Worm (Caenorhabditis elegans) whole organism, dauer: ENCODE data around the gene lst-2.

ENCODE experiments used
- unc-62 ChIP-seq: sonication (generic microtip); optimal IDR thresholded peaks from 2 replicates; lab custom pipeline; 2017; ENCODE audit warnings: missing biosample characterization, missing genetic modification reagents, missing genetic modification characterization

lst-2 gene

DNA sequence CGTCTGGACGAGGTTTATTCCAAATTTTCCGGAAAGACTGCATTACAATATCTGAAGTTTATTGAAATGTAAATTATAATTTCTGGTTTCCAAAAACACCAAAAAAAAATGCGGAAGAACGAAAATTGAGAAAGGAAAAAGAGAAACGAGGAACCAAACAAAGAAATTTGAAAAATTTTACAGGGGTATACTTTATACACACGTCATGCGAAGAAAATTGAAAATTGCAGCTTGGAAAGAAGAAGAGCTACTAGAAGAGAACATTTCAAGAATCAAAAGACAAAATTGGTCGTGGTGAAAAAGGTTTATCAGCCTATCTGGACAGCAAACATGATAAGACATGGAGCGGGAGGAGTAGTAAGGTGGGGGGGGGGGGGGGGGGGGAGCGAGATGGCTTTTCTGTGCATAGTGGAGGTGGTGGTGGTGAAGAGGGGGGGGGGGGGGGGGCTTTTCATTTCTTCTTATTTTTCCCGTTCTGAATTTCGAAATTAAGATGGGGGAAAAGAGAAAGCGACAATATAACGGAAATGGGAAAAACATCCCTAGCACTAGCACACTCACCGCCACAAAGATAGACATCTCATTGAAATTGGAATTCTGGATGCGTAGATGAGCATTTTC is at the start of gene lst-2:
TSS of gene lst-2 (minus strand) at position 51 of the 621 bp plus-strand sequence.
- no peak for TF ChIP-seq unc-62

DNA sequence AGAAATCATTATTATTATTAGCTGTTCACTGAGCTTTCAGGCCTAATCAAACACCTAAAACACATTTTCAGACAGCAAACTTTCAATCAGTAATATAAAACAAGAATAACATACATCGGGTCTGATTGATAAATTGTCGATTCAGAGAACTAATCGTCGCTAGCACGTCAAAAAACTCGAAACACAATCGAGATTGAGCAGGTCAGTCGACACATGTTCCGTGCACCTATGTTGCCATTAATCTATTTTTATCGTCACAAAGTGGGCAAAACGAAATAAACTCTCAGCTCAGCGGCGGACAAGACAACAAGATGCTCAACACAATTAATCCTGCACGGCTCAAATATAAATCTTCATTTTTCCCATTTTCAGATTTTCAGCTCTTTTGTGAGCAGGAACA is 46.2 kb upstream of the lst-2 start:
- TF ChIP-seq unc-62: no peak

DNA sequence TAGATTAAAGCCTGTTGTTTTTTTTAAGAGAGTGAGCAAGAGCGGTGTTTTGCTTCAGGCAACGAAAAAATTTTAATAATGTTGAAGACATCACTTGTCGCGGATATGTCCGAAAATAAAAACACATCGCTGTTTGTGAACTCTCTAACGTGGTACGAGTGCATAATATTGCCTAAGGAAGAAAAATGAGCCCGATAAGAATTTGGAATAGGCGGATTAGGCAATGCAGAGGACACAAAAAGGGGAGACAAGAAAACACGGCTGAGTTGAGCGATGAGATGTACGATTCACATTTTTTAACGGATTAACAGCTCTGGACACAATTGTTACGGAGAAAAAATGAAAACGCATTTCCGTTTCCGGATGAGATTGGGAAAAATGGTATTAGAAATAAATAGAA is 44.2 kb upstream of the lst-2 start:
- no peak for TF ChIP-seq unc-62

DNA sequence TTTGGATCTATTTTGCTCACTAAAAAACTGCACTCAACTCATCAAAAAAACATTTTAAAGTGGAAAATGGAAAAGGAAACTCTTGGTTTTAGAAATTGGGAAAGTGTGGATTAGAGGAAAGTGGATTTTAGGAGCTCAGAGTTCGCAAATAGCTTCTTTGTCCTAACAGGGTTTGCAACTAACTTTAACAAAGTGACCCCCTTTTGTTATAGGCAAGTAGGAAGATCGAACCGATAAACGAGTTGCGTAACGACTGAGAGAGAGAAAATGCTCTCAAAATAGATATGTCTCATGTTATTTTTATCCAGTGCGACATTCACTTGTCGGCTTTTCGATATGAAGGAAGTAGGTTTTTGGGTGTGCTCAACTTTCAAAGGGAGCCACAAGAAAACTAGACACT is 43.3 kb upstream of the lst-2 start:
- no peak for TF ChIP-seq unc-62

DNA sequence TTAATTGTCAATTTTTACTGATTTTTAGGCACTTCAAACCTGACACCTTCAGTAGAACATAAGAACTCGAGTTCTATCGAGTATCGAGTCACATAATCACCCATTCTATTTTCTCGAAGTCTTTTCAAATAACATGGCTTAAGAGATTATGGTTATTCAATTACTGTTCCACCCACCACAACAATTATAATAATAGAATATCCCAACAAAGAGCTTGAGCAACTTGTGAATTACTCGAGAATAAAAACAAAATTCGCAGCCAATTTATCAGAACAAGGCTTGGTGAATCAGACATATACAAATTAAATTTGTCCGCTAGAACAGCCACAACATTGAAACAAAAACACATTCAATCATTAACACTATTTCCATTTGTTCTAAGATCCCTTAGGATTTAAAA is 41.1 kb upstream of the lst-2 start:
- no peak for TF ChIP-seq unc-62

- TF ChIP-seq unc-62: no peak
These were observed 35.6 kb upstream of the lst-2 start, which contains the start of gene dop-1 for ce11 chrX:4418751-4419150. TSS of gene dop-1 (minus strand) at chrX:4418851.

- no peak for TF ChIP-seq unc-62
These were observed 32.1 kb upstream of the lst-2 start for ce11 chrX:4415289-4415688.

ce11 chrX:4413206-4413605 is 30.0 kb upstream of the lst-2 start:
- TF ChIP-seq unc-62: no peak

DNA sequence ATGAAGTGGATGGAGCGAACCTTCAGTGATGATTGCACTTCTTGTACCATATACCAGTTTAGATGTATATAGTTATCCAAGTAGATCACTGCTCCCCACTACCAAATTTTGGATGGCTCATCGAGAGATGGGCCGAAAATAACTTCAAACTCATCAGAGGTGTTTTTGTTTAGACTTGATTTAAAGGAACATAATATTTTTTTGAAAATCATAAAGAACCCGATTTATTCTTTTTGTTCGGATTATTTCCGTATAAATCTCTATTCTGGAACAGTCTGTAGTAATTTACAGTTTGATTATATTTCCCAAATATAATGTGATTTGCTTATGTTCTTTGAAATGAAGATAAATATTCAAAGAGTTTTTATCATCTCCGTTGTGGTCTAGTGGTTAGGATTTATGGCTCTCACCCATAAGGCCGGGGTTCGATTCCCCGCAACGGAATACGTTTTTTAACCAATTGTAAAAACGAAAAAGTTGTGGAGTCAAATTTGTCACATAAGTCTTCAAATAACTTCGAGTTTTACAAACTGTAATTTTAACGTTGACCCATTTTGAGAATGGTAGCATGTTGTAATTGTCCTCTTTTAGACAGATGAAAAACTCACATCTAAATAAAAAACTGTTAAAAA is 27.2 kb upstream of the lst-2 start:
- no peak for TF ChIP-seq unc-62

- no peak for TF ChIP-seq unc-62
These were observed 26.6 kb upstream of the lst-2 start for ce11 chrX:4409591-4410279.

DNA sequence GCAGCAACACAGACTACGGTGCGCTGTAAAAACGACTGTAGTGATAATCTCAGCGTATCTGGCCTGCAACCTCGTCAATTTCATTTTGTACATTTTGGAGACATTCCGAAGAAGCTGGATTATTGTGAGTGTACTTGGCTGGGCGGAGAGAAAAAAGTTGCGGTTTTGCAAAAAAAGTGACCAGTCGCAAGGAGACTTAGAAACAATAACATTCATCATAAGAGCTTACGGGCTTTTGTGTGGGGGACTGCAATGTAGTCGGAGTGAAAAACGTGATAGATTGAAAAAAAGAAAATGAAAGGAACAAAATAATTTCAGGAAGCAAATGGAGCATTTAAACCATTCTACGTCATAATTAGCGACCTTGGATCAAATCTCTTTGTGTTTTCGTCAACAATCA is 25.3 kb upstream of the lst-2 start:
- no peak for TF ChIP-seq unc-62

- TF ChIP-seq unc-62: no peak
These were observed 21.6 kb upstream of the lst-2 start for ce11 chrX:4404717-4405116.

- TF ChIP-seq unc-62: no peak
These were observed 19.7 kb upstream of the lst-2 start, which contains the start of gene D1079.1 for ce11 chrX:4402854-4403253. TSS of gene D1079.1 (plus strand) at chrX:4403154.

DNA sequence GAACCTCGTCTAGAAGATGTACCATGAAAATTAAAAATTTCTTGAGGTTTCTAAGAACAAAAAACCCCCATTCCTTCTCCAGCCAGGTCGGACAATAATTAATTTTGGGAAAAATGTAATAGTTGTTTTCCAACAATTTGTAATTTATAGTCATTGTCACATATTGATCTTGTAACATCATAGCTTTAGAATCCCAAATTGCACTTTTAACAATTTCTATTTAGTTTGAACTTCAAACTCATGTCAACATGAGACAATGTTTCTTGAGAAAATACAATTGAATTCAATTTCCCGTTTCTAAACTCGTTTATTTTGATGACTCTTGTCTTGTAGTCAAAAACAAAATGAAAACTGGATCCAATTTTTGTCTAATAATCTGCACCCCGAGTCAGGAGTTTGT is 17.1 kb upstream of the lst-2 start:
- no peak for TF ChIP-seq unc-62

DNA sequence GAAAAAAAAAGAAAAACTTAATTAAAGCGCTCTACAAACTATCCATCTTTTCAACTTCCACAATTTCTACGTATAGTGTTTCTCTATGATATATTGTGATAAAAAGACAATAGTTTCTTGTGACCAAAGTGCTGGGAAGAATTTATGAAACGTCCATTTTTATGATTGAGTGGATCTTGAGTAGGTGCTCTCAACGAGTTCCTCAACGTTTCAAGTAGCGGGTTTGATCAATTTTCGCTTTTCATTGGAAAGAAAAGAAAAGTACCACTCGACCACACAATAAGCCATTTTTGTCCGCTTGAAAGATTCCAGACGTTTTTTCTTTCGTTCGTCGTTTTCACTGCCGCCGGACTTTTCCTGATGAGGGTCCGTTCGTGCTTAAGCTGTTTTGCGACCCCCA is 14.3 kb upstream of the lst-2 start:
- TF ChIP-seq unc-62: no peak

- no peak for TF ChIP-seq unc-62
These were observed 12.1 kb upstream of the lst-2 start for ce11 chrX:4395073-4395850.

DNA sequence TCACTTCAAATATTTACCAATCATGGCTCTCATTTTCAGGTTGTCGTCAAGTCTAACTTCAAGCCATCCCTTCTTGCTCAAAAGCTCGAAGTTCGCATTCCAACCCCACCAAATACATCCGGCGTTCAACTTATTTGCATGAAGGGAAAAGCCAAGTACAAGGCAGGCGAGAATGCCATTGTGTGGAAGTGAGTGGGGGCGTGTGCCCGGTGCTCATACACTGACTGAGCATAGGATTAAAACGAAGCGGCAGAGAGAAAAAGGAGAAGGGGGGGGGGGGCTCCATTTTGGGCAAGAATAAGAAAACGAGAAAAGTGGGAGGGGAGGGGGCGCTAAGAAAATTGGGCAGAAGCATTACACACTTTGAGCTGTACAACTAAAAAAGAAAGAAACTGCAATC is 8.5 kb upstream of the lst-2 start:
- no peak for TF ChIP-seq unc-62
